Fruit fly (Drosophila melanogaster) whole organism, embryonic: ENCODE results near the gene CG9150.

ENCODE experiments used
- Abd-B ChIP-seq: fragments of 200-800 bp; sonication (Bioruptor generic); optimal IDR thresholded peaks from 2 replicates; lab custom pipeline; 2018; ENCODE audit warnings: missing biosample characterization, mild to moderate bottlenecking, missing genetic modification characterization, moderate library complexity
- Blimp-1 ChIP-seq: fragments of 200-800 bp; sonication (Bioruptor generic); optimal IDR thresholded peaks from 3 replicates; lab custom pipeline; 2018; ENCODE audit warnings: missing biosample characterization, missing genetic modification characterization, mild to moderate bottlenecking, moderate library complexity, missing genetic modification reagents
- Bteb2 ChIP-seq: fragments of 200-800 bp; sonication (Bioruptor generic); optimal IDR thresholded peaks from 2 replicates; lab custom pipeline; 2016; ENCODE audit warnings: missing biosample characterization, missing genetic modification characterization
- CG10147 ChIP-seq: fragments of 200-800 bp; sonication (Bioruptor generic); optimal IDR thresholded peaks from 2 replicates; lab custom pipeline; 2019; ENCODE audit warnings: missing biosample characterization, mild to moderate bottlenecking, missing genetic modification characterization, moderate library complexity
- CG10321 ChIP-seq: fragments of 200-800 bp; sonication (Bioruptor generic); IDR thresholded peaks from 2 replicates; pipeline ENCODE4 v1.3.6; 2022; ENCODE audit warnings: missing biosample characterization, missing genetic modification characterization
- CG10654 ChIP-seq: fragments of 200-800 bp; sonication (Bioruptor generic); optimal IDR thresholded peaks from 2 replicates; lab custom pipeline; 2016; ENCODE audit warnings: missing biosample characterization, missing genetic modification characterization
- CG10979 ChIP-seq: fragments of 200-800 bp; sonication (Bioruptor generic); optimal IDR thresholded peaks from 2 replicates; lab custom pipeline; 2018; ENCODE audit warnings: missing biosample characterization, mild to moderate bottlenecking, missing genetic modification characterization, moderate library complexity
- CG15696 ChIP-seq: fragments of 200-800 bp; sonication (Bioruptor generic); optimal IDR thresholded peaks from 2 replicates; lab custom pipeline; 2019; ENCODE audit warnings: missing biosample characterization, mild to moderate bottlenecking, missing genetic modification characterization, moderate library complexity
- CG17912 ChIP-seq: fragments of 200-800 bp; sonication (Bioruptor generic); optimal IDR thresholded peaks from 2 replicates; lab custom pipeline; 2018; ENCODE audit warnings: missing biosample characterization, mild to moderate bottlenecking, missing genetic modification characterization
- CG18262 ChIP-seq: fragments of 200-800 bp; optimal IDR thresholded peaks from 3 replicates; lab custom pipeline; 2019; ENCODE audit warnings: missing biosample characterization, mild to moderate bottlenecking, missing genetic modification characterization, moderate library complexity
- CG2889 ChIP-seq: fragments of 200-800 bp; sonication (Bioruptor generic); IDR thresholded peaks from 3 replicates; pipeline ENCODE4 v1.3.6; 2022; ENCODE audit warnings: missing biosample characterization, missing genetic modification characterization
- CG30020 ChIP-seq: fragments of 200-800 bp; optimal IDR thresholded peaks from 2 replicates; lab custom pipeline; 2019; ENCODE audit warnings: missing biosample characterization, mild to moderate bottlenecking, missing genetic modification characterization, moderate library complexity
- CG30431 ChIP-seq: fragments of 200-800 bp; sonication (Bioruptor generic); optimal IDR thresholded peaks from 2 replicates; lab custom pipeline; 2017; ENCODE audit warnings: missing biosample characterization, missing genetic modification characterization
- CG3838 ChIP-seq: fragments of 200-800 bp; sonication (Bioruptor generic); optimal IDR thresholded peaks from 3 replicates; lab custom pipeline; 2016; ENCODE audit warnings: missing biosample characterization, missing genetic modification characterization
- CG43689 ChIP-seq: fragments of 200-800 bp; sonication (Bioruptor generic); IDR thresholded peaks from 2 replicates; pipeline ENCODE4 v1.3.6; 2022; ENCODE audit warnings: missing biosample characterization, missing genetic modification characterization
- CG4707 ChIP-seq: fragments of 200-800 bp; sonication (Bioruptor generic); optimal IDR thresholded peaks from 2 replicates; lab custom pipeline; 2018; ENCODE audit warnings: missing biosample characterization, mild to moderate bottlenecking, missing genetic modification characterization, moderate library complexity
- CG6654 ChIP-seq: fragments of 200-800 bp; sonication (Bioruptor generic); optimal IDR thresholded peaks from 2 replicates; lab custom pipeline; 2017; ENCODE audit warnings: missing biosample characterization, mild to moderate bottlenecking, missing genetic modification characterization
- CG7786 ChIP-seq: fragments of 200-800 bp; sonication (Bioruptor generic); optimal IDR thresholded peaks from 2 replicates; lab custom pipeline; 2016; ENCODE audit warnings: missing biosample characterization, missing genetic modification characterization
- CG7928 ChIP-seq: fragments of 200-800 bp; sonication (Bioruptor generic); optimal IDR thresholded peaks from 2 replicates; lab custom pipeline; 2017; ENCODE audit warnings: missing biosample characterization, mild to moderate bottlenecking, missing genetic modification characterization
- CG8944 ChIP-seq: fragments of 200-800 bp; sonication (Bioruptor generic); optimal IDR thresholded peaks from 3 replicates; lab custom pipeline; 2016; ENCODE audit warnings: missing biosample characterization, missing genetic modification characterization
- CG9817 ChIP-seq: fragments of 200-800 bp; sonication (Bioruptor generic); optimal IDR thresholded peaks from 2 replicates; lab custom pipeline; 2018; ENCODE audit warnings: missing biosample characterization, mild to moderate bottlenecking, missing genetic modification characterization, moderate library complexity
- D19A ChIP-seq: fragments of 200-800 bp; optimal IDR thresholded peaks from 3 replicates; lab custom pipeline; 2019; ENCODE audit warnings: missing biosample characterization, mild to moderate bottlenecking, missing genetic modification characterization, moderate library complexity
- Dp ChIP-seq: fragments of 200-800 bp; sonication (Bioruptor generic); optimal IDR thresholded peaks from 2 replicates; lab custom pipeline; 2018; ENCODE audit warnings: missing biosample characterization, mild to moderate bottlenecking, missing genetic modification characterization, moderate library complexity
- E2f2 ChIP-seq: fragments of 200-800 bp; sonication (Bioruptor generic); IDR thresholded peaks from 2 replicates; pipeline ENCODE4 v1.3.6; 2022; ENCODE audit warnings: missing biosample characterization, missing genetic modification characterization
- Ets97D ChIP-seq: fragments of 200-800 bp; sonication (Bioruptor generic); optimal IDR thresholded peaks from 3 replicates; lab custom pipeline; 2016; ENCODE audit warnings: missing biosample characterization, missing genetic modification characterization
- HLHmδ ChIP-seq: fragments of 200-800 bp; sonication (Bioruptor generic); optimal IDR thresholded peaks from 2 replicates; lab custom pipeline; 2018; ENCODE audit warnings: missing biosample characterization, mild to moderate bottlenecking, missing genetic modification characterization, moderate library complexity
- HmgD ChIP-seq: fragments of 200-800 bp; sonication (Bioruptor generic); optimal IDR thresholded peaks from 3 replicates; lab custom pipeline; 2016; ENCODE audit warnings: missing biosample characterization, missing genetic modification characterization
- Kr ChIP-seq: fragments of 200-800 bp; sonication (Bioruptor generic); optimal IDR thresholded peaks from 2 replicates; lab custom pipeline; 2017; ENCODE audit warnings: missing biosample characterization, mild to moderate bottlenecking, missing genetic modification characterization
- Lim3 ChIP-seq: fragments of 200-800 bp; sonication (Bioruptor generic); IDR thresholded peaks from 2 replicates; pipeline ENCODE4 v1.3.6; 2022; ENCODE audit warnings: missing biosample characterization, missing genetic modification characterization
- Med ChIP-seq: fragments of 200-800 bp; sonication (Bioruptor generic); peaks from one replicate; lab custom pipeline; 2016; ENCODE audit warnings: missing biosample characterization, missing genetic modification characterization, mild to moderate bottlenecking, inconsistent platforms, moderate library complexity
- Spps ChIP-seq: fragments of 200-800 bp; sonication (Bioruptor generic); optimal IDR thresholded peaks from 2 replicates; lab custom pipeline; 2018; ENCODE audit warnings: missing biosample characterization, mild to moderate bottlenecking, missing genetic modification characterization
- Xrp1 ChIP-seq: fragments of 200-800 bp; sonication (Bioruptor generic); IDR thresholded peaks from 2 replicates; pipeline ENCODE4 v1.3.6; 2022; ENCODE audit warnings: missing biosample characterization, missing genetic modification characterization
- al ChIP-seq: fragments of 200-800 bp; sonication (Bioruptor generic); IDR thresholded peaks from 2 replicates; pipeline ENCODE4 v1.3.6; 2022; ENCODE audit warnings: missing biosample characterization, missing genetic modification characterization
- chn ChIP-seq: fragments of 200-800 bp; sonication (Bioruptor generic); optimal IDR thresholded peaks from 2 replicates; lab custom pipeline; 2016; ENCODE audit warnings: missing biosample characterization, missing genetic modification characterization
- crc ChIP-seq: fragments of 200-800 bp; sonication (Bioruptor generic); optimal IDR thresholded peaks from 2 replicates; lab custom pipeline; 2016; ENCODE audit warnings: missing biosample characterization, missing genetic modification characterization
- croc ChIP-seq: fragments of 200-800 bp; sonication (Bioruptor generic); conservative IDR thresholded peaks from 3 replicates; pipeline ENCODE4 v1.3.6; 2022; ENCODE audit warnings: missing biosample characterization, missing genetic modification characterization
- crp ChIP-seq, 2 experiments: fragments of 200-800 bp; sonication (Bioruptor generic); optimal IDR thresholded peaks; 2 replicates in 1 of 2; 3 replicates in 1 of 2; lab custom pipeline; 2017; ENCODE audit warnings: missing biosample characterization in 2 of 2, missing genetic modification characterization in 2 of 2, mild to moderate bottlenecking in 1 of 2, moderate library complexity in 1 of 2
- cwo ChIP-seq: fragments of 200-800 bp; sonication (Bioruptor generic); optimal IDR thresholded peaks from 3 replicates; lab custom pipeline; 2017; ENCODE audit warnings: missing biosample characterization, missing genetic modification characterization, mild to moderate bottlenecking, moderate library complexity, missing genetic modification reagents
- emc ChIP-seq: fragments of 200-800 bp; sonication (Bioruptor generic); optimal IDR thresholded peaks from 2 replicates; lab custom pipeline; 2016; ENCODE audit warnings: missing biosample characterization, missing genetic modification characterization
- ems ChIP-seq: fragments of 200-800 bp; sonication (Bioruptor generic); optimal IDR thresholded peaks from 3 replicates; lab custom pipeline; 2016; ENCODE audit warnings: missing biosample characterization, missing genetic modification characterization
- eyg ChIP-seq: fragments of 200-800 bp; sonication (Bioruptor generic); optimal IDR thresholded peaks from 3 replicates; lab custom pipeline; 2016; ENCODE audit warnings: missing biosample characterization, missing genetic modification characterization
- insv ChIP-seq, 2 experiments: fragments of 200-800 bp; sonication (Bioruptor generic); optimal IDR thresholded peaks; 3 replicates each; lab custom pipeline; 2016 to 2018; ENCODE audit warnings: missing biosample characterization in 2 of 2, missing genetic modification characterization in 2 of 2
- klu ChIP-seq: fragments of 200-800 bp; sonication (Bioruptor generic); IDR thresholded peaks from 2 replicates; pipeline ENCODE4 v1.3.6; 2022; ENCODE audit warnings: missing biosample characterization, missing genetic modification characterization
- odd ChIP-seq: fragments of 200-800 bp; sonication (Bioruptor generic); optimal IDR thresholded peaks from 2 replicates; lab custom pipeline; 2017; ENCODE audit warnings: missing biosample characterization, mild to moderate bottlenecking, missing genetic modification characterization
- pnt ChIP-seq: fragments of 200-800 bp; sonication (Bioruptor generic); optimal IDR thresholded peaks from 3 replicates; lab custom pipeline; 2016; ENCODE audit warnings: missing biosample characterization, missing genetic modification characterization
- psq ChIP-seq: fragments of 200-800 bp; sonication (Bioruptor generic); optimal IDR thresholded peaks from 2 replicates; lab custom pipeline; 2017; ENCODE audit warnings: missing biosample characterization, missing genetic modification characterization
- ranshi ChIP-seq: fragments of 200-800 bp; sonication (Bioruptor generic); IDR thresholded peaks from 2 replicates; pipeline ENCODE4 v1.3.6; 2022; ENCODE audit warnings: missing biosample characterization, missing genetic modification characterization
- schlank ChIP-seq: fragments of 200-800 bp; sonication (Bioruptor generic); optimal IDR thresholded peaks from 2 replicates; lab custom pipeline; 2018; ENCODE audit warnings: missing biosample characterization, mild to moderate bottlenecking, missing genetic modification characterization
- slp2 ChIP-seq: fragments of 200-800 bp; sonication (Bioruptor generic); optimal IDR thresholded peaks from 2 replicates; lab custom pipeline; 2016; ENCODE audit warnings: missing biosample characterization, missing genetic modification characterization
- stwl ChIP-seq: fragments of 200-800 bp; sonication (Bioruptor generic); optimal IDR thresholded peaks from 3 replicates; lab custom pipeline; 2018; ENCODE audit warnings: missing biosample characterization, mild to moderate bottlenecking, missing genetic modification characterization, moderate library complexity

Gene CG9150

dm6 chr2L:6019352-6020131, 48.9 kb downstream of the CG9150 start, which contains the start of gene H2.0 (continued):
- TF ChIP-seq ems (GFP tag; lab: Kevin White, UChicago) = no peak
- TF ChIP-seq cwo (GFP tag; lab: Kevin White, UChicago) = no peak
- TF ChIP-seq D19A (tag; lab: Kevin White, UChicago) = peak; percentile 35
- TF ChIP-seq CG10979 = peak; percentile 60
- no peak for TF ChIP-seq ranshi (GFP tag; lab: Robert Waterston, UW)
- no peak for TF ChIP-seq stwl (tag; lab: Kevin White, UChicago)
- TF ChIP-seq Dp (GFP tag; lab: Kevin White, UChicago) = no peak
- TF ChIP-seq psq (GFP tag; lab: Kevin White, UChicago) = no peak
- no peak for TF ChIP-seq CG43689 (GFP tag; lab: Robert Waterston, UW)
- TF ChIP-seq emc (GFP tag; lab: Kevin White, UChicago) = no peak
- TF ChIP-seq CG7928 (GFP tag; lab: Kevin White, UChicago) = no peak
- TF ChIP-seq al (GFP tag; lab: Robert Waterston, UW) = no peak
- TF ChIP-seq CG30431 (GFP tag; lab: Kevin White, UChicago) = no peak
- TF ChIP-seq HLHmδ = peak; percentile 79
- TF ChIP-seq Blimp-1 (GFP tag; lab: Kevin White, UChicago) = no peak
- no peak for TF ChIP-seq CG10654
- TF ChIP-seq klu (GFP tag; lab: Robert Waterston, UW) = no peak
- TF ChIP-seq CG3838 (GFP tag; lab: Kevin White, UChicago) = no peak
- TF ChIP-seq Spps (tag; lab: Kevin White, UChicago) = peak; percentile 13
- TF ChIP-seq CG4707 (GFP tag; lab: Kevin White, UChicago) = peak; percentile 1
- TF ChIP-seq chn = peak; percentile 30
- TF ChIP-seq CG10147 = no peak
- TF ChIP-seq Lim3 (GFP tag; lab: Robert Waterston, UW) = no peak
- no peak for TF ChIP-seq E2f2 (GFP tag; lab: Robert Waterston, UW)
- peak; percentile 56; the same call in 1 of the 2 replicates for TF ChIP-seq CG10321 (GFP tag; lab: Robert Waterston, UW)
- TF ChIP-seq crc (GFP tag; lab: Kevin White, UChicago) = no peak
- no peak for TF ChIP-seq crp (GFP tag; optimal IDR thresholded peaks at IDR 0.05; lab: Kevin White, UChicago)
- no peak for TF ChIP-seq schlank (tag; lab: Kevin White, UChicago)
- TF ChIP-seq CG6654 (GFP tag; lab: Kevin White, UChicago) = no peak
- TF ChIP-seq Ets97D = no peak
- no peak for TF ChIP-seq CG9817 (tag; lab: Kevin White, UChicago)
- no peak for TF ChIP-seq CG30020 (tag; lab: Kevin White, UChicago)
- TF ChIP-seq Kr (GFP tag; lab: Kevin White, UChicago) = peak; percentile 7
- peak; percentile 47; the same call in 1 of the 2 replicates for TF ChIP-seq Xrp1 (GFP tag; lab: Robert Waterston, UW)
- no peak; the same call in 2 of the 3 replicates for TF ChIP-seq croc (GFP tag; lab: Robert Waterston, UW)
- TF ChIP-seq Bteb2 (GFP tag; lab: Kevin White, UChicago) = no peak
- no peak for TF ChIP-seq CG2889 (GFP tag; lab: Robert Waterston, UW)
- TF ChIP-seq Abd-B = no peak
- peak; percentile 26 for TF ChIP-seq Med
- no peak for TF ChIP-seq insv (GFP tag; optimal IDR thresholded peaks at IDR 0.05; lab: Kevin White, UChicago)
- TF ChIP-seq CG7786 (GFP tag; lab: Kevin White, UChicago) = no peak
- no peak for TF ChIP-seq slp2 (GFP tag; lab: Kevin White, UChicago)
- no peak for TF ChIP-seq CG8944 (GFP tag; lab: Kevin White, UChicago)
- peak; percentile 74 for TF ChIP-seq CG18262 (tag; lab: Kevin White, UChicago)
- no peak for TF ChIP-seq eyg (GFP tag; lab: Kevin White, UChicago)
- TF ChIP-seq HmgD = no peak
- peak; percentile 6 for TF ChIP-seq pnt (GFP tag; lab: Kevin White, UChicago)
- no peak for TF ChIP-seq odd (GFP tag; lab: Kevin White, UChicago)
- peak; percentile 69 for TF ChIP-seq CG15696 (tag; lab: Kevin White, UChicago)
- TF ChIP-seq CG17912 = no peak
